Worm (Caenorhabditis elegans) whole organism, L3 larva: Measurements from ENCODE around the gene C18A11.1.

Experiments
- R02D3.7 ChIP-seq: fragments of 150-350 bp; optimal IDR thresholded peaks from 2 replicates; lab custom pipeline; 2014; ENCODE audit warnings: missing biosample characterization, missing genetic modification characterization
- ZK546.5 ChIP-seq: sonication (generic microtip); optimal IDR thresholded peaks from 2 replicates; lab custom pipeline; 2017; ENCODE audit warnings: missing biosample characterization, missing genetic modification characterization
- aly-2 ChIP-seq: fragments of 150-350 bp; optimal IDR thresholded peaks from 2 replicates; lab custom pipeline; 2014; ENCODE audit warnings: missing biosample characterization, missing genetic modification characterization
- ama-1 ChIP-seq: fragments of 150-350 bp; optimal IDR thresholded peaks from 2 replicates; lab custom pipeline; 2018
- ceh-16 ChIP-seq: sonication (generic microtip); optimal IDR thresholded peaks from 2 replicates; lab custom pipeline; 2017; ENCODE audit warnings: missing biosample characterization, missing genetic modification characterization
- ceh-28 ChIP-seq: fragments of 150-350 bp; optimal IDR thresholded peaks from 2 replicates; lab custom pipeline; 2014; ENCODE audit warnings: missing biosample characterization, missing genetic modification reagents, missing genetic modification characterization
- ceh-82 ChIP-seq: fragments of 150-350 bp; optimal IDR thresholded peaks from 2 replicates; lab custom pipeline; 2014; ENCODE audit warnings: missing biosample characterization, missing genetic modification characterization
- ceh-9 ChIP-seq: sonication (generic microtip); optimal IDR thresholded peaks from 2 replicates; lab custom pipeline; 2018; ENCODE audit warnings: missing biosample characterization, missing genetic modification characterization
- daf-12 ChIP-seq: fragments of 150-350 bp; optimal IDR thresholded peaks from 2 replicates; lab custom pipeline; 2014; ENCODE audit warnings: missing biosample characterization, missing genetic modification reagents, missing genetic modification characterization
- egl-27 ChIP-seq: sonication (generic microtip); optimal IDR thresholded peaks from 4 replicates; lab custom pipeline; 2017; ENCODE audit warnings: missing biosample characterization, missing genetic modification reagents, missing genetic modification characterization
- egl-5 ChIP-seq: fragments of 150-350 bp; optimal IDR thresholded peaks from 2 replicates; lab custom pipeline; 2017; ENCODE audit warnings: missing biosample characterization, missing genetic modification reagents, missing genetic modification characterization, inconsistent platforms
- elt-2 ChIP-seq: sonication (generic microtip); optimal IDR thresholded peaks from 2 replicates; lab custom pipeline; 2016; ENCODE audit warnings: missing genetic modification reagents, mild to moderate bottlenecking, missing genetic modification characterization, missing compliant biosample characterization
- eor-1 ChIP-seq, 2 experiments: fragments of 150-350 bp; optimal IDR thresholded peaks; 2 replicates each; lab custom pipeline; 2014 to 2018; ENCODE audit warnings: missing biosample characterization in 2 of 2, missing genetic modification characterization in 2 of 2
- fkh-10 ChIP-seq: sonication (generic microtip); optimal IDR thresholded peaks from 2 replicates; lab custom pipeline; 2017; ENCODE audit warnings: missing biosample characterization, missing genetic modification reagents, missing genetic modification characterization
- fkh-2 ChIP-seq: fragments of 150-350 bp; optimal IDR thresholded peaks from 2 replicates; lab custom pipeline; 2014; ENCODE audit warnings: missing biosample characterization, missing genetic modification reagents, missing genetic modification characterization
- fos-1 ChIP-seq: fragments of 150-350 bp; optimal IDR thresholded peaks from 2 replicates; lab custom pipeline; 2014; ENCODE audit warnings: missing biosample characterization, missing genetic modification characterization
- hmg-11 ChIP-seq: sonication (generic microtip); optimal IDR thresholded peaks from 2 replicates; lab custom pipeline; 2016; ENCODE audit warnings: missing genetic modification characterization, missing compliant biosample characterization
- jun-1 ChIP-seq: fragments of 150-350 bp; optimal IDR thresholded peaks from 2 replicates; lab custom pipeline; 2014; ENCODE audit warnings: missing biosample characterization, missing genetic modification reagents, missing genetic modification characterization
- lin-15B ChIP-seq: fragments of 150-350 bp; optimal IDR thresholded peaks from 2 replicates; lab custom pipeline; 2014; ENCODE audit warnings: missing biosample characterization, missing genetic modification characterization
- lin-39 ChIP-seq: fragments of 150-350 bp; optimal IDR thresholded peaks from 2 replicates; lab custom pipeline; 2018; ENCODE audit warnings: missing biosample characterization, missing genetic modification reagents, missing genetic modification characterization
- lsy-12 ChIP-seq: sonication (generic microtip); optimal IDR thresholded peaks from 2 replicates; lab custom pipeline; 2016; ENCODE audit warnings: mild to moderate bottlenecking, missing genetic modification characterization, missing compliant biosample characterization
- mml-1 ChIP-seq: fragments of 150-350 bp; sonication (generic microtip); optimal IDR thresholded peaks from 3 replicates; lab custom pipeline; 2014; ENCODE audit warnings: missing biosample characterization, missing genetic modification characterization
- nfya-1 ChIP-seq: sonication (generic microtip); optimal IDR thresholded peaks from 2 replicates; lab custom pipeline; 2017; ENCODE audit warnings: missing genetic modification characterization, mild to moderate bottlenecking, missing compliant biosample characterization, antibody characterized with exemption, moderate library complexity; ENCODE audit not compliant: insufficient read depth
- nhr-11 ChIP-seq: fragments of 150-350 bp; optimal IDR thresholded peaks from 2 replicates; lab custom pipeline; 2014; ENCODE audit warnings: missing biosample characterization, missing genetic modification characterization
- nhr-12 ChIP-seq: fragments of 150-350 bp; optimal IDR thresholded peaks from 2 replicates; lab custom pipeline; 2014; ENCODE audit warnings: missing biosample characterization, missing genetic modification characterization
- nhr-23 ChIP-seq: fragments of 150-350 bp; optimal IDR thresholded peaks from 2 replicates; lab custom pipeline; 2014; ENCODE audit warnings: missing biosample characterization, missing genetic modification reagents, missing genetic modification characterization
- nhr-237 ChIP-seq: fragments of 150-350 bp; optimal IDR thresholded peaks from 2 replicates; lab custom pipeline; 2014; ENCODE audit warnings: missing biosample characterization, missing genetic modification characterization
- nhr-25 ChIP-seq: sonication (generic microtip); optimal IDR thresholded peaks from 2 replicates; lab custom pipeline; 2017; ENCODE audit warnings: missing biosample characterization, missing genetic modification characterization
- nhr-28 ChIP-seq: fragments of 150-350 bp; optimal IDR thresholded peaks from 2 replicates; lab custom pipeline; 2014; ENCODE audit warnings: missing biosample characterization, missing genetic modification characterization
- nhr-43 ChIP-seq: sonication (generic microtip); optimal IDR thresholded peaks from 2 replicates; lab custom pipeline; 2016; ENCODE audit warnings: mild to moderate bottlenecking, missing genetic modification characterization, missing compliant biosample characterization; ENCODE audit not compliant: poor library complexity, severe bottlenecking
- nhr-67 ChIP-seq: fragments of 150-350 bp; optimal IDR thresholded peaks from 2 replicates; lab custom pipeline; 2014; ENCODE audit warnings: missing biosample characterization, missing genetic modification characterization
- nhr-76 ChIP-seq: fragments of 150-350 bp; sonication (generic microtip); optimal IDR thresholded peaks from 5 replicates; lab custom pipeline; 2014; ENCODE audit warnings: missing biosample characterization, missing genetic modification characterization
- nhr-77 ChIP-seq: fragments of 150-350 bp; optimal IDR thresholded peaks from 2 replicates; lab custom pipeline; 2014; ENCODE audit warnings: missing biosample characterization, missing genetic modification characterization
- pha-4 ChIP-seq: fragments of 150-350 bp; optimal IDR thresholded peaks from 2 replicates; lab custom pipeline; 2014; ENCODE audit warnings: missing biosample characterization, missing genetic modification reagents, missing genetic modification characterization
- sea-2 ChIP-seq: fragments of 150-350 bp; sonication (generic microtip); optimal IDR thresholded peaks from 4 replicates; lab custom pipeline; 2014; ENCODE audit warnings: missing biosample characterization, missing genetic modification reagents, missing genetic modification characterization
- skn-1 ChIP-seq: fragments of 150-350 bp; optimal IDR thresholded peaks from 2 replicates; lab custom pipeline; 2014; ENCODE audit warnings: missing biosample characterization, missing genetic modification characterization
- snpc-4 ChIP-seq: fragments of 150-350 bp; optimal IDR thresholded peaks from 2 replicates; lab custom pipeline; 2014; ENCODE audit warnings: missing biosample characterization, missing genetic modification characterization
- tbx-2 ChIP-seq: sonication (generic microtip); optimal IDR thresholded peaks from 2 replicates; lab custom pipeline; 2016; ENCODE audit warnings: mild to moderate bottlenecking, missing genetic modification characterization, missing compliant biosample characterization
- unc-39 ChIP-seq: sonication (generic microtip); optimal IDR thresholded peaks from 4 replicates; lab custom pipeline; 2017; ENCODE audit warnings: missing biosample characterization, missing genetic modification characterization
- unc-62 ChIP-seq: fragments of 150-350 bp; sonication (generic microtip); optimal IDR thresholded peaks from 4 replicates; lab custom pipeline; 2014; ENCODE audit warnings: missing biosample characterization, missing genetic modification reagents, missing genetic modification characterization
- zag-1 ChIP-seq: fragments of 150-350 bp; optimal IDR thresholded peaks from 2 replicates; lab custom pipeline; 2014; ENCODE audit warnings: missing biosample characterization, missing genetic modification characterization
- ztf-11 ChIP-seq: fragments of 150-350 bp; optimal IDR thresholded peaks from 2 replicates; lab custom pipeline; 2014; ENCODE audit warnings: missing biosample characterization, missing genetic modification characterization
- ztf-4 ChIP-seq: fragments of 150-350 bp; optimal IDR thresholded peaks from 2 replicates; lab custom pipeline; 2014; ENCODE audit warnings: missing biosample characterization, missing genetic modification characterization

Gene C18A11.1

DNA sequence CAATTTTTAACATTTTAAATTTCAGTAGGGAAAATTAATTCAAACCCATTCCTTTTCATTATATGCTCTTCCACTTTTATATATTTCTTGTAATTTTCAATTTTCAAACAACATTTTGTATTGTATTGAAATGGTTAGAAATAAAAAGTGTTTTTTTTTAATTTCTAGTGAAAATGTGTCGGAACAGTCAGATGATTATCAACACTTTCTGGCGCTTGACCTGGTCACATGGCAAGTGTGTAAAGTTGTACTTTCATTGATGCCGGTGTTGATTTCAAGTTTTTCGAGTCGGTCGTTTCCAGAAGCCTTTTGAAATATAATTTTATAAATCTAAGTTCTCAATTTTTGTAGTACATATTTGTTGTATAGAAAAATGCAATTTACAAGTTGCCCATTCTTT is 42.4 kb upstream of the C18A11.1 start:
- TF ChIP-seq nhr-25 (tag; lab: Kevin White, UChicago) (no peak), nhr-43 (tag; lab: Kevin White, UChicago) (peak; percentile 35), nfya-1 (tag; lab: Kevin White, UChicago) (peak; percentile 13), fos-1 (tag; lab: Kevin White, UChicago) (no peak), fkh-10 (GFP tag; lab: Kevin White, UChicago) (no peak), fkh-2 (tag; lab: Kevin White, UChicago) (no peak), ama-1 (lab: Kevin White, UChicago) (no peak), unc-62 (GFP tag; lab: Kevin White, UChicago) (no peak), nhr-77 (tag; lab: Kevin White, UChicago) (no peak), ceh-9 (no peak), lsy-12 (no peak), nhr-23 (tag; lab: Kevin White, UChicago) (peak; percentile 2), skn-1 (tag; lab: Kevin White, UChicago) (no peak), zag-1 (no peak), nhr-12 (tag; lab: Kevin White, UChicago) (no peak), nhr-28 (no peak), mml-1 (tag; lab: Kevin White, UChicago) (no peak), nhr-11 (tag; lab: Kevin White, UChicago) (no peak), lin-39 (no peak), ceh-16 (tag; lab: Kevin White, UChicago) (no peak), sea-2 (GFP tag; lab: Kevin White, UChicago) (no peak), eor-1 (tag; optimal IDR thresholded peaks at IDR 0.05; lab: Kevin White, UChicago) (no peak), pha-4 (tag; lab: Kevin White, UChicago) (peak; percentile 37), ZK546.5 (tag; lab: Kevin White, UChicago) (no peak), ceh-82 (tag; lab: Kevin White, UChicago) (no peak), elt-2 (tag; lab: Kevin White, UChicago) (peak; percentile 37), tbx-2 (tag; lab: Kevin White, UChicago) (no peak), snpc-4 (tag; lab: Kevin White, UChicago) (no peak)

DNA sequence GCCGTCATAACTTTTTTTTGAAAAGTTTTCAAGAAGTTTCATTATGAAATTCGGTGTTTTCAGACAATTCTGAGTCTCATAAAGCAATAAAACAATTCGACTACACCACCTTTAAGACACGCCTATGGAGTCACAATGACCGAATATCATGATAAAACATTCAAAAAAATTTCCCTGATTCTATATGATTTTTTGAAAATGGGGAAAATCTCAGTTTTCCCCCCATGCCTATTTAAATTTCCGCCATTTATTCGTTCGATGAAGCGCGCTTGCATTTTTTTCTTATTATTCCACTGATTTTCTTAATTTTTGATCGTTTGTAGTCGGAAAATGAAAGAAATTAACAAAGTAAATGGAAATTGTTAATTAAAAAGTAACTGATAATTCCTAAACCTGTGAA is 41.6 kb upstream of the C18A11.1 start:
- TF ChIP-seq snpc-4 (tag; lab: Kevin White, UChicago): no peak
- no peak for TF ChIP-seq elt-2 (tag; lab: Kevin White, UChicago)
- TF ChIP-seq ztf-4: no peak
- TF ChIP-seq jun-1 (tag; lab: Kevin White, UChicago): no peak
- TF ChIP-seq ztf-11 (tag; lab: Kevin White, UChicago): no peak
- no peak for TF ChIP-seq ceh-9
- TF ChIP-seq pha-4 (tag; lab: Kevin White, UChicago): no peak
- no peak for TF ChIP-seq ceh-28 (tag; lab: Kevin White, UChicago)
- no peak for TF ChIP-seq skn-1 (tag; lab: Kevin White, UChicago)
- TF ChIP-seq ceh-16 (tag; lab: Kevin White, UChicago): no peak
- TF ChIP-seq nhr-23 (tag; lab: Kevin White, UChicago): no peak
- no peak for TF ChIP-seq mml-1 (tag; lab: Kevin White, UChicago)
- TF ChIP-seq nhr-12 (tag; lab: Kevin White, UChicago): no peak
- no peak for TF ChIP-seq zag-1

DNA sequence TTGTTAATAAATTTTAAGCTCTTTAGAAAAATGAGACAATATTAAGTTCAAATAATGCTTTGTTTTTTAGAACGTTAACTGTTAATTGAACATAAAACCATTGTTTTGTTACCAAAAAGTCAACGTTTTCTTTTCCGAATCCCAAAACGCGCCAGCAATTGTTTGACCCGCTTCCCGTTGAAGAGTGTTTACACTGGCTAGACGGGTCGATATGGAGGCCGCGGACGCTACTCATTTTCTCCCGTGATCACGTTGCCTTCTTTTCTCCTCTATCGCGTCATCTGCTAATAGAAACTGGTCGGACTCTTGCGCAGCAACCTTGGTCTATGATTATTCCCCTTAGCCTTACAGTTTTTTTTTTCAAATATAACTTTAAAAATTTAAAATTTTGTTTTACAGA is 40.0 kb upstream of the C18A11.1 start, which contains the start of gene C34D10.1:
C34D10.1 (plus strand) TSS at position 400 of the 400 bp plus-strand sequence.
- TF ChIP-seq lin-39 (peak; percentile 47), nhr-23 (tag; lab: Kevin White, UChicago) (peak; percentile 87), aly-2 (tag; lab: Kevin White, UChicago) (no peak), snpc-4 (tag; lab: Kevin White, UChicago) (peak; percentile 56), mml-1 (tag; lab: Kevin White, UChicago) (no peak), egl-27 (tag; lab: Kevin White, UChicago) (peak; percentile 56), zag-1 (no peak), elt-2 (tag; lab: Kevin White, UChicago) (peak; percentile 5), R02D3.7 (tag; lab: Kevin White, UChicago) (no peak), nhr-237 (tag; lab: Kevin White, UChicago) (no peak), nfya-1 (tag; lab: Kevin White, UChicago) (peak; percentile 61), lin-15B (tag; lab: Kevin White, UChicago) (peak; percentile 50), nhr-28 (no peak), unc-62 (GFP tag; lab: Kevin White, UChicago) (no peak), hmg-11 (peak; percentile 51), nhr-67 (no peak), ceh-28 (tag; lab: Kevin White, UChicago) (peak; percentile 81), ZK546.5 (tag; lab: Kevin White, UChicago) (no peak), egl-5 (tag; lab: Kevin White, UChicago) (no peak), ceh-9 (no peak), pha-4 (tag; lab: Kevin White, UChicago) (peak; percentile 90), ama-1 (lab: Kevin White, UChicago) (no peak), nhr-25 (tag; lab: Kevin White, UChicago) (peak; percentile 86), ceh-16 (tag; lab: Kevin White, UChicago) (no peak), ceh-82 (tag; lab: Kevin White, UChicago) (no peak), nhr-12 (tag; lab: Kevin White, UChicago) (no peak), fkh-2 (tag; lab: Kevin White, UChicago) (no peak), ztf-11 (tag; lab: Kevin White, UChicago) (no peak), unc-39 (no peak), daf-12 (tag; lab: Kevin White, UChicago) (no peak), jun-1 (tag; lab: Kevin White, UChicago) (peak; percentile 66), nhr-76 (no peak), tbx-2 (tag; lab: Kevin White, UChicago) (peak; percentile 50), lsy-12 (peak; percentile 22)
